Worm (Caenorhabditis elegans) whole organism, dauer: ENCODE results near the gene C42D4.3.

Source experiments
- unc-62 ChIP-seq: sonication (generic microtip); optimal IDR thresholded peaks from 2 replicates; lab custom pipeline; 2017; ENCODE audit warnings: missing biosample characterization, missing genetic modification reagents, missing genetic modification characterization

C42D4.3 gene

ce11 chrIV:7178942-7179341, at the start of gene C42D4.3:
C42D4.3 (plus strand) TSS chrIV:7179239.
- TF ChIP-seq unc-62 (GFP tag; lab: Kevin White, UChicago) = no peak

- no peak for TF ChIP-seq unc-62 (GFP tag; lab: Kevin White, UChicago)
Observed at ce11 chrIV:7131780-7132179, 47.3 kb upstream of the C42D4.3 start, which contains the start of gene grsp-3. grsp-3 (minus strand) TSS chrIV:7131928.

- TF ChIP-seq unc-62 (GFP tag; lab: Kevin White, UChicago) = no peak
Observed at ce11 chrIV:7133140-7133539, 45.9 kb upstream of the C42D4.3 start, which contains the start of gene cyn-12. cyn-12 (minus strand) TSS chrIV:7133217.

- no peak for TF ChIP-seq unc-62 (GFP tag; lab: Kevin White, UChicago)
Observed at ce11 chrIV:7133983-7134382, 45.1 kb upstream of the C42D4.3 start, which contains the start of gene mutd-1. mutd-1 (minus strand) TSS chrIV:7134083.

- TF ChIP-seq unc-62 (GFP tag; lab: Kevin White, UChicago) = no peak
Observed at ce11 chrIV:7139143-7139542, 39.9 kb upstream of the C42D4.3 start.

- no peak for TF ChIP-seq unc-62 (GFP tag; lab: Kevin White, UChicago)
Observed at ce11 chrIV:7144670-7145257, 34.3 kb upstream of the C42D4.3 start, which contains the start of gene hecd-1. hecd-1 (minus strand) TSS chrIV:7144720.

- TF ChIP-seq unc-62 (GFP tag; lab: Kevin White, UChicago) = no peak
Observed at ce11 chrIV:7147722-7148121, 31.3 kb upstream of the C42D4.3 start.

- no peak for TF ChIP-seq unc-62 (GFP tag; lab: Kevin White, UChicago)
Observed at ce11 chrIV:7149020-7149601, 29.9 kb upstream of the C42D4.3 start, which contains the start of gene C34D4.4. C34D4.4 (plus strand) TSS chrIV:7149361.

ce11 chrIV:7152409-7152808, 26.6 kb upstream of the C42D4.3 start, which contains the start of gene col-113:
col-113 (minus strand) TSS chrIV:7152509.
- TF ChIP-seq unc-62 (GFP tag; lab: Kevin White, UChicago) = no peak

- TF ChIP-seq unc-62 (GFP tag; lab: Kevin White, UChicago) = no peak
Observed at ce11 chrIV:7153362-7153761, 25.7 kb upstream of the C42D4.3 start, which contains the start of gene C34D4.3. C34D4.3 (plus strand) TSS chrIV:7153662.

- TF ChIP-seq unc-62 (GFP tag; lab: Kevin White, UChicago) = no peak
Observed at ce11 chrIV:7154356-7154755, 24.7 kb upstream of the C42D4.3 start, which contains the start of gene C34D4.2. C34D4.2 (plus strand) TSS chrIV:7154656.

ce11 chrIV:7156356-7156755, 22.7 kb upstream of the C42D4.3 start, which contains the start of gene maph-9:
maph-9 (plus strand) TSS chrIV:7156628.
- no peak for TF ChIP-seq unc-62 (GFP tag; lab: Kevin White, UChicago)

- TF ChIP-seq unc-62 (GFP tag; lab: Kevin White, UChicago) = no peak
Observed at ce11 chrIV:7158161-7158560, 20.9 kb upstream of the C42D4.3 start.

ce11 chrIV:7159586-7159985, 19.5 kb upstream of the C42D4.3 start:
- TF ChIP-seq unc-62 (GFP tag; lab: Kevin White, UChicago) = no peak

- TF ChIP-seq unc-62 (GFP tag; lab: Kevin White, UChicago) = no peak
Observed at ce11 chrIV:7165723-7166122, 13.3 kb upstream of the C42D4.3 start, which contains the start of gene rpc-1. rpc-1 (minus strand) TSS chrIV:7165748.

ce11 chrIV:7166553-7166952, 12.5 kb upstream of the C42D4.3 start, which contains the start of gene C42D4.18:
C42D4.18 (plus strand) TSS chrIV:7166783.
- no peak for TF ChIP-seq unc-62 (GFP tag; lab: Kevin White, UChicago)
